Fruit fly (Drosophila melanogaster) whole organism: ENCODE measurements around the gene CG10164.

ENCODE experiments used
- CG8478 ChIP-seq: fragments of >200 bp; optimal IDR thresholded peaks from 2 replicates; lab custom pipeline; 2018; ENCODE audit warnings: inconsistent platforms
- Dll ChIP-seq: fragments of >200 bp; optimal IDR thresholded peaks from 2 replicates; lab custom pipeline; 2017
- EcR ChIP-seq, 2 experiments: fragments of >200 bp; optimal IDR thresholded peaks; 2 replicates each; lab custom pipeline; 2017; ENCODE audit warnings: missing biosample characterization in 2 of 2, missing genetic modification characterization in 2 of 2, missing genetic modification reagents in 2 of 2
- pan ChIP-seq: fragments of >200 bp; optimal IDR thresholded peaks from 2 replicates; lab custom pipeline; 2017
- psq ChIP-seq: fragments of >200 bp; optimal IDR thresholded peaks from 2 replicates; lab custom pipeline; 2017
- usp ChIP-seq: fragments of >200 bp; optimal IDR thresholded peaks from 2 replicates; lab custom pipeline; 2017; ENCODE audit warnings: missing biosample characterization, missing genetic modification characterization, mixed read lengths

DNA sequence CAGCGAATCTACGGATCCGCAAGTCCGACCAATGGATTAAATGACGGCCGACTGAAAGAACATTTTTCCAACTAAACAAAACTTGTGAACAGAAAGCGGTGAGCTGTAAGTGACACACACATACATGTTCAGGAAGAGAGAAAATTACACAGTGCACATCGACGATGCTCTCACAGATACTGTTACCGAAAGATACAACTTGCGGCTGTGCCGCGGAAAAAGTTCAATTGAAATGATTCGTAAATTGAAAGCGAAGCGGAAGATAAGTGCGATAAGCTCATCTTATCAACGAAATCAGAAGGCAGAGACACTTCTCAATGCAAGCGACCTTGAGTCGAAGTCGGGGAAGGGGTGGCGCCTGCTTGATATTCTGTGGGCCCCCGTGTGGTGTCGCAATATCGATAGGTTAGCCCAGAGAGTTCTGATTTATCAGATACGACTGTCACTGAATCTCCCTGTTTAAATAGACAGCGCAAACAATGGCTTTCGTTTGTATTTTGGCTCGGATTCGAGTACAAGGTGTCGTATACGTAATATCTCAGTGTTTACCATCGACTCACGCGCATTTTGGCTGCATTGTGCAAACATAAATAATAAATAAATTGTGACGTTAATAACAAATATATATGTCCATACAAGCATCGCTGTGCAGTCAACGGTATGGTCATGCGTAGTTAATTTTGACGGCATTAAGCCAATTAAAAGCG, 37.2 kb downstream of the CG10164 start, which contains the start of gene Irk2:
- TF ChIP-seq CG8478 (lab: Kevin White, UChicago) (no peak), psq (lab: Kevin White, UChicago) (no peak), pan (lab: Kevin White, UChicago) (no peak), usp (GFP tag; lab: Kevin White, UChicago) (no peak), EcR (GFP tag; optimal IDR thresholded peaks at IDR 0.05; lab: Kevin White, UChicago) (no peak), Dll (lab: Kevin White, UChicago) (no peak)
